Fruit fly (Drosophila melanogaster) S2 (cell line): Measurements from ENCODE around the gene GstD7.

Experiments
- CG8478 ChIP-seq: fragments of >200 bp; optimal IDR thresholded peaks from 2 replicates; lab custom pipeline; 2018
- CTCF ChIP-seq, 2 experiments: fragments of >200 bp; optimal IDR thresholded peaks; 2 replicates each; lab custom pipeline; 2018

The GstD7 gene

dm6 chr3R:12413274-12413958 lies 35.1 kb downstream of the GstD7 start, which contains the start of the genes Dip-C and pps:
Gene Dip-C (minus strand): TSS chr3R:12413759.
Gene pps (plus strand): TSS chr3R:12413828.
- no peak for TF ChIP-seq CG8478 (lab: Kevin White, UChicago)
- TF ChIP-seq CTCF (optimal IDR thresholded peaks at IDR 0.05; lab: Kevin White, UChicago), result peak in 1 of 2 experiments; percentile 30

- peak; percentile 20 to 23 for TF ChIP-seq CTCF (optimal IDR thresholded peaks at IDR 0.05; lab: Kevin White, UChicago)
- TF ChIP-seq CG8478 (lab: Kevin White, UChicago), result no peak
These were observed 44.2 kb downstream of the GstD7 start, which contains the start of the genes Scgbeta and CG17202 for dm6 chr3R:12422379-12422975. Gene Scgbeta (minus strand): TSS chr3R:12422429. Gene CG17202 (plus strand): TSS chr3R:12422768.

dm6 chr3R:12423997-12424396 lies 45.7 kb downstream of the GstD7 start:
- no peak for TF ChIP-seq CTCF (optimal IDR thresholded peaks at IDR 0.05; lab: Kevin White, UChicago)
- TF ChIP-seq CG8478 (lab: Kevin White, UChicago), result no peak

- TF ChIP-seq CG8478 (lab: Kevin White, UChicago) (no peak), CTCF (optimal IDR thresholded peaks at IDR 0.05; lab: Kevin White, UChicago) (peak in 1 of 2 experiments; percentile 12)
These were observed 47.4 kb downstream of the GstD7 start, which contains the start of gene Pp1-87B for dm6 chr3R:12425510-12426309. Gene Pp1-87B (minus strand): TSS chr3R:12425917.

- no peak for TF ChIP-seq CTCF (optimal IDR thresholded peaks at IDR 0.05; lab: Kevin White, UChicago)
- TF ChIP-seq CG8478 (lab: Kevin White, UChicago), result no peak
These were observed 48.0 kb downstream of the GstD7 start, which contains the start of gene NANS for dm6 chr3R:12426310-12426653. Gene NANS (plus strand): TSS chr3R:12426578.
